Worm (Caenorhabditis elegans) whole organism, L3 larva: ENCODE results near the gene dars-1.

Source experiments
- ZK546.5 ChIP-seq: sonication (generic microtip); optimal IDR thresholded peaks from 2 replicates; lab custom pipeline; 2017; ENCODE audit warnings: missing biosample characterization, missing genetic modification characterization
- ceh-82 ChIP-seq: fragments of 150-350 bp; optimal IDR thresholded peaks from 2 replicates; lab custom pipeline; 2014; ENCODE audit warnings: missing biosample characterization, missing genetic modification characterization
- fkh-10 ChIP-seq: sonication (generic microtip); optimal IDR thresholded peaks from 2 replicates; lab custom pipeline; 2017; ENCODE audit warnings: missing biosample characterization, missing genetic modification reagents, missing genetic modification characterization
- lin-15B ChIP-seq: fragments of 150-350 bp; optimal IDR thresholded peaks from 2 replicates; lab custom pipeline; 2014; ENCODE audit warnings: missing biosample characterization, missing genetic modification characterization
- nfya-1 ChIP-seq: sonication (generic microtip); optimal IDR thresholded peaks from 2 replicates; lab custom pipeline; 2017; ENCODE audit warnings: missing genetic modification characterization, mild to moderate bottlenecking, missing compliant biosample characterization, antibody characterized with exemption, moderate library complexity; ENCODE audit not compliant: insufficient read depth
- nhr-12 ChIP-seq: fragments of 150-350 bp; optimal IDR thresholded peaks from 2 replicates; lab custom pipeline; 2014; ENCODE audit warnings: missing biosample characterization, missing genetic modification characterization
- nhr-77 ChIP-seq: fragments of 150-350 bp; optimal IDR thresholded peaks from 2 replicates; lab custom pipeline; 2014; ENCODE audit warnings: missing biosample characterization, missing genetic modification characterization
- snpc-4 ChIP-seq: fragments of 150-350 bp; optimal IDR thresholded peaks from 2 replicates; lab custom pipeline; 2014; ENCODE audit warnings: missing biosample characterization, missing genetic modification characterization
- zag-1 ChIP-seq: fragments of 150-350 bp; optimal IDR thresholded peaks from 2 replicates; lab custom pipeline; 2014; ENCODE audit warnings: missing biosample characterization, missing genetic modification characterization

DNA sequence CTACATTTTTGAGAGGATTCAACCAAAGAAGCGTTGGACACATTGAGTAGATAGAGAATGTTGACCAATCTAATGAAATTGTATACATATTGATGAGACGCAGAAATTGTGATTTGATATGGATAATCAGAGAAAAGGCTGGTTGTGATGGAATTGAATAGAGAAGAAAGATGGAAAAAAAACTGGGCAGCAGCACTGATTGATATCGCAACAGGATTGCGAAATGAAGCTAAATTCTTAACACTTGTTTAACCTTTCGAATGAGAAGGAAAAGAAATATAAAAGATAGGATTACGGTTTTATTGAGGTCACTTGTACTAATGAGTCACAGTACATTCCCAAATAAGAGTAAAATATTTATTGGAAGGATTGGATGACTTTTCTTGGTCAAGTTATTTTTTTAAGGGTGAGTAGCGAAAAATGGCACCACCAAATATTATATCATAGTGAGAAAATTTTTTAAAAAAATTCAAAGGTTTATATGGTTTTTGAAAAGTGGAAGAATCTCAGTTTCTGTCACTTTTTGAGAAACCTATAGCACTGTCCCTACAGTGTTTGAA is 11.2 kb upstream of the dars-1 start:
- TF ChIP-seq lin-15B (tag; lab: Kevin White, UChicago) (no peak), nfya-1 (no peak), fkh-10 (GFP tag; lab: Kevin White, UChicago) (no peak), ZK546.5 (no peak), nhr-12 (tag; lab: Kevin White, UChicago) (no peak), ceh-82 (tag; lab: Kevin White, UChicago) (no peak), snpc-4 (tag; lab: Kevin White, UChicago) (no peak), nhr-77 (tag; lab: Kevin White, UChicago) (no peak), zag-1 (no peak)
